Worm (Caenorhabditis elegans) whole organism, L4 larva: ENCODE data around the gene sre-50.

Source experiments
- ama-1 ChIP-seq: fragments of 150-350 bp; optimal IDR thresholded peaks from 2 replicates; lab custom pipeline; 2014; ENCODE audit warnings: inconsistent platforms, mixed read lengths
- daf-16 ChIP-seq, 3 experiments: sonication (generic microtip); optimal IDR thresholded peaks; 2 replicates each; lab custom pipeline; 2016 to 2017; ENCODE audit warnings: missing genetic modification characterization in 3 of 3, missing genetic modification reagents in 3 of 3, mild to moderate bottlenecking in 2 of 3, missing compliant biosample characterization in 2 of 3, missing biosample characterization in 1 of 3, moderate library complexity in 1 of 3
- duxl-1 ChIP-seq: sonication (generic microtip); optimal IDR thresholded peaks from 2 replicates; lab custom pipeline; 2016; ENCODE audit warnings: mild to moderate bottlenecking, missing genetic modification characterization, moderate library complexity, missing compliant biosample characterization; ENCODE audit not compliant: poor library complexity
- lin-15B ChIP-seq: fragments of 150-350 bp; sonication (generic microtip); optimal IDR thresholded peaks from 3 replicates; lab custom pipeline; 2014; ENCODE audit warnings: missing biosample characterization, missing genetic modification characterization
- lin-39 ChIP-seq: fragments of 150-350 bp; optimal IDR thresholded peaks from 2 replicates; lab custom pipeline; 2014; ENCODE audit warnings: missing biosample characterization, missing genetic modification reagents, missing genetic modification characterization
- lir-3 ChIP-seq: sonication (generic microtip); optimal IDR thresholded peaks from 2 replicates; lab custom pipeline; 2016; ENCODE audit warnings: mild to moderate bottlenecking, missing genetic modification characterization, missing compliant biosample characterization
- nhr-11 ChIP-seq: fragments of 150-350 bp; optimal IDR thresholded peaks from 2 replicates; lab custom pipeline; 2014; ENCODE audit warnings: missing biosample characterization, missing genetic modification characterization
- snpc-4 ChIP-seq: fragments of 150-350 bp; optimal IDR thresholded peaks from 2 replicates; lab custom pipeline; 2014; ENCODE audit warnings: missing biosample characterization, missing genetic modification characterization
- unc-39 ChIP-seq: sonication (generic microtip); optimal IDR thresholded peaks from 2 replicates; lab custom pipeline; 2017; ENCODE audit warnings: missing biosample characterization, missing genetic modification characterization

- no peak for TF ChIP-seq snpc-4 (tag; lab: Kevin White, UChicago)
- no peak for TF ChIP-seq unc-39 (tag; lab: Kevin White, UChicago)
- TF ChIP-seq lin-15B (tag; lab: Kevin White, UChicago): no peak
- TF ChIP-seq ama-1: no peak
- TF ChIP-seq daf-16 (GFP tag; optimal IDR thresholded peaks at IDR 0.05; lab: Kevin White, UChicago): no peak
- no peak for TF ChIP-seq daf-16 (tag; optimal IDR thresholded peaks at IDR 0.05; lab: Kevin White, UChicago)
- no peak for TF ChIP-seq lin-39 (tag; lab: Kevin White, UChicago)
- TF ChIP-seq duxl-1: no peak
- no peak for TF ChIP-seq nhr-11 (tag; lab: Kevin White, UChicago)
- TF ChIP-seq lir-3 (tag; lab: Kevin White, UChicago): no peak
Measured at ce11 chrII:12343710-12344109, 40.4 kb downstream of the sre-50 start.
